Worm (Caenorhabditis elegans): Measurements from ENCODE around the gene nlp-59.

- TF ChIP-seq him-1 (tag; optimal IDR thresholded peaks at IDR 0.05), result no peak
- TF ChIP-seq W03F9.2 (tag; optimal IDR thresholded peaks at IDR 0.05), result no peak
These were observed 7.0 kb downstream of the nlp-59 start, which contains the start of the genes grd-12 and F02D8.1 for ce11 chrV:14978205-14978751.
